Fruit fly (Drosophila melanogaster): ENCODE results near the gene Cyp4d21.

Cyp4d21 gene

dm6 chr2L:7587106-7587505 lies 18.3 kb upstream of the Cyp4d21 start:
- no peak for TF ChIP-seq noc (tag; optimal IDR thresholded peaks at IDR 0.05)

dm6 chr2L:7592858-7593257 lies 12.5 kb upstream of the Cyp4d21 start:
- no peak for TF ChIP-seq noc (tag; optimal IDR thresholded peaks at IDR 0.05)

dm6 chr2L:7596862-7597261 lies 8.5 kb upstream of the Cyp4d21 start:
- TF ChIP-seq noc (tag; optimal IDR thresholded peaks at IDR 0.05) = no peak

dm6 chr2L:7597431-7597830 lies 8.0 kb upstream of the Cyp4d21 start:
- TF ChIP-seq noc (tag; optimal IDR thresholded peaks at IDR 0.05) = no peak

- no peak for TF ChIP-seq noc (tag; optimal IDR thresholded peaks at IDR 0.05)
Observed at dm6 chr2L:7598260-7598659, 7.1 kb upstream of the Cyp4d21 start.

- TF ChIP-seq noc (tag; optimal IDR thresholded peaks at IDR 0.05) = no peak
Observed at dm6 chr2L:7598697-7599096, 6.7 kb upstream of the Cyp4d21 start.

- peak; percentile 41 for TF ChIP-seq noc (tag; optimal IDR thresholded peaks at IDR 0.05)
Observed at dm6 chr2L:7601875-7602274, 3.5 kb upstream of the Cyp4d21 start.

DNA sequence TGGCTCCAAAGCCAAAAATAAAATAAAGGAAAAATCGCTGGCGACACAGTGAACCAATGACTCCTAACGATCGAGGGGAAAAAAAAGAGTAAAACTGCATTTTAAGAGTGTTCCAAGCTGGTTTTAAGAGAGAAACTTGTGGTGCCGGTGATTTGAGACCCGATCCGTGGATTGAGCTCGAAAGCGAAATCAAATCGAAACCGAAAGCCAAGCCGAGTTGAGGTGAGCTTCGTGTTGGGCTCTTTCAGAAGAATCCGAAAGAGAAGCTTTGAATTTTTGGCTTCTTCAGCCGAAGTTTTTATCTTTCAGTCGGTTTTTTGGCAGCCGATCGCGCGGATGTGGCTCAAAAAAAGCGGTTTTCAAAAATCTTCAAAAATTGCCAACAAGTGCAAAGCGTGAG lies 2.7 kb downstream of the Cyp4d21 start, which contains the start of gene CG6739:
Gene CG6739, plus strand, starts transcription at position 307 of the 400 bp plus-strand sequence.
- no peak for TF ChIP-seq noc (tag; optimal IDR thresholded peaks at IDR 0.05)

dm6 chr2L:7611580-7611979 lies 6.2 kb downstream of the Cyp4d21 start:
- TF ChIP-seq noc (tag; optimal IDR thresholded peaks at IDR 0.05) = no peak

dm6 chr2L:7612233-7612632 lies 6.8 kb downstream of the Cyp4d21 start:
- TF ChIP-seq noc (tag; optimal IDR thresholded peaks at IDR 0.05) = no peak

DNA sequence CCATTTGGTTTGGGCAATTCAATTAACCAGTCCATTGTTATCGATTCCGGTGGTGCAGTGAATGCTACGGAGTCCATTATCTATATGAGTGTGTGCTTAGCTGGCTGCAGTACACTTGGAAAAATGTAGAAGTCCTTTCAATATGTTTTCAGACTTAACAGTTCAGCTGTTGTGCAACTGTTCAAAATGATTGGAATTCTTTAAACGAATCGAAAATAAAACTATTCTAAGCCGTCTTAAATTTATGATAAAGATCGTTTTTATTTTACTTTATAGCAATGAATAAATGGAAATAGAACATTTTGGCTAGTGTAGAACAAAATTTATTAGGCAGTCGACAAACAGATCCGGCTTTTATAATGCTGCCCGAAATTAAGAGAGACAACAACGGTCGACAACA lies 11.4 kb downstream of the Cyp4d21 start:
- no peak for TF ChIP-seq noc (tag; optimal IDR thresholded peaks at IDR 0.05)

dm6 chr2L:7618563-7618962 lies 13.2 kb downstream of the Cyp4d21 start:
- no peak for TF ChIP-seq noc (tag; optimal IDR thresholded peaks at IDR 0.05)

DNA sequence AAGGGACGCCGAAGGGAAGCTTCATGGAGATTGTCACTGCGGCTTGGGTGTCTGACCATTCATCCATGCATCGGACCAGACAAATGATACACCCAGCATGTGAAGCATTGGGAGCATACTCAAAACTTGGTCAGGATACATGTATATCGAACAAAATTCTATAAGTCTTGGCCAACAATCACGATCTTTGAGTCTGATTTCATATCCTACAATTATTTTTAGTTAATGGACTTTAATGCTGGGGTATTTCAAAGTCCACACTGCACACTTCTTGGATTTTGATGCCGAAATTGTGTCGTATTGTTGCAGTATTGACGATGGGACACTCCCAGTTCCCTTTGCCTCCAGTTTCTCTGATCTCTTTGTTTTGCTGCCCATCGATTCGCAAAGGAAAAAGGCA lies 13.8 kb downstream of the Cyp4d21 start:
- no peak for TF ChIP-seq noc (tag; optimal IDR thresholded peaks at IDR 0.05)

dm6 chr2L:7621706-7622105 lies 16.3 kb downstream of the Cyp4d21 start:
- no peak for TF ChIP-seq noc (tag; optimal IDR thresholded peaks at IDR 0.05)

DNA sequence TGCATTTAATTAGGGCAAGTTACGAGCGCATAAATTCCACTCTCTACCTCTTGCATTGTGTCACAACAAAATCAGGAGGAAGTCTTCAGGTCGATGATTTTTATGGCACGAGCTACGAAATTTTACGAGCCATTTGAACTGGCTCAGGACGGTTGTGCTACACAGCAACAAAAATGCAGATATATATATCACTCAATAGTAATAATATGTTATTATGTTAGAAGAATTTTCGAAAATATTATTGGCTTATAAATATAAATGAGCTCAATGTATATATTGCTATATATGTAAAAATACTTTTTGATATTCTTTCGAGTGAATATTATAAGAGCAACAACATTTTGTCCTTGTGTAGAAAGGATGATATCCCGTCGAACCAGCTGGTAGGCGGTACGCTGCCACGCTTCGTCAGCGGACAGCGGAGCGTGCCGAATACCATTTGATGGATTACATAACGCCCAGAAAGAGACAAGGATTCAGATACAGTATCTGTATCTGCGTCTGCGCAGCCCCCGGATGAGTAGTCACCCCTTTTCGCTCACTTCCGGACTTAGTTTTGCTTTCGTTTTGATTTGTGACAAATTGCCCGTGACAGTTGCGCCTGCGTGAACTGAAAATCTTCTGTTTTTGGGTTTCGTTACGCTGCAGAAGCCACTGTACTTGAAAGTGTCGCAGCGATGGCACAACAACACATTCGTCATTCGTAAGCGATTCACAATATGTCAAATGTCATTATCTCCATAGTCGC lies 18.9 kb downstream of the Cyp4d21 start:
- no peak for TF ChIP-seq noc (tag; optimal IDR thresholded peaks at IDR 0.05)

- no peak for TF ChIP-seq noc (tag; optimal IDR thresholded peaks at IDR 0.05)
Observed at dm6 chr2L:7627474-7627873, 22.1 kb downstream of the Cyp4d21 start.

- no peak for TF ChIP-seq noc (tag; optimal IDR thresholded peaks at IDR 0.05)
Observed at dm6 chr2L:7628382-7628965, 23.1 kb downstream of the Cyp4d21 start.

dm6 chr2L:7630673-7631072 lies 25.3 kb downstream of the Cyp4d21 start:
- no peak for TF ChIP-seq noc (tag; optimal IDR thresholded peaks at IDR 0.05)

Measured in whole organism, larva.